Worm (Caenorhabditis elegans) whole organism, young adult: Measurements from ENCODE around the gene C23G10.5.

Experiments
- B0019.2 ChIP-seq: fragments of 200-800 bp; sonication (Bioruptor generic); conservative IDR thresholded peaks from 2 replicates; pipeline ENCODE4 v1.3.6; 2022; ENCODE audit warnings: missing genetic modification reagents, missing genetic modification characterization, missing compliant biosample characterization
- B0336.3 ChIP-seq: fragments of 200-800 bp; sonication (Bioruptor generic); IDR thresholded peaks from 2 replicates; pipeline ENCODE4 v1.3.6; 2022; ENCODE audit warnings: missing genetic modification characterization, missing compliant biosample characterization
- D2030.7 ChIP-seq: fragments of 200-800 bp; sonication (Bioruptor generic); IDR thresholded peaks from 2 replicates; pipeline ENCODE4 v1.3.6; 2022; ENCODE audit warnings: missing genetic modification reagents, missing genetic modification characterization, missing compliant biosample characterization
- F23B12.7 ChIP-seq: sonication (generic microtip); optimal IDR thresholded peaks from 2 replicates; lab custom pipeline; 2017; ENCODE audit warnings: missing genetic modification characterization, mild to moderate bottlenecking, missing compliant biosample characterization, antibody characterized with exemption, moderate library complexity; ENCODE audit not compliant: insufficient read depth
- F33H1.4 ChIP-seq: fragments of 200-800 bp; sonication (Bioruptor generic); IDR thresholded peaks from 2 replicates; pipeline ENCODE4 v1.3.6; 2022; ENCODE audit warnings: missing genetic modification reagents, missing genetic modification characterization, missing compliant biosample characterization
- F37B4.10 ChIP-seq: fragments of 200-800 bp; sonication (Bioruptor generic); IDR thresholded peaks from 2 replicates; pipeline ENCODE4 v1.3.6; 2022; ENCODE audit warnings: missing genetic modification characterization, missing compliant biosample characterization
- F52B5.7 ChIP-seq: sonication (generic microtip); optimal IDR thresholded peaks from 2 replicates; lab custom pipeline; 2016; ENCODE audit warnings: mild to moderate bottlenecking, missing genetic modification characterization, missing compliant biosample characterization
- F55B11.4 ChIP-seq: sonication (generic microtip); optimal IDR thresholded peaks from 2 replicates; lab custom pipeline; 2016; ENCODE audit warnings: missing compliant biosample characterization, missing genetic modification characterization, borderline replicate concordance; ENCODE audit not compliant: insufficient read depth
- F57C9.4 ChIP-seq: sonication (generic microtip); optimal IDR thresholded peaks from 2 replicates; lab custom pipeline; 2017; ENCODE audit warnings: mild to moderate bottlenecking, missing genetic modification characterization, missing compliant biosample characterization
- T07F8.4 ChIP-seq: sonication (generic microtip); optimal IDR thresholded peaks from 2 replicates; lab custom pipeline; 2016; ENCODE audit warnings: mild to moderate bottlenecking, missing genetic modification characterization, moderate library complexity, missing compliant biosample characterization
- Y53F4B.3 ChIP-seq: fragments of 200-800 bp; sonication (Bioruptor generic); IDR thresholded peaks from 2 replicates; pipeline ENCODE4 v1.3.6; 2022; ENCODE audit warnings: missing genetic modification reagents, missing genetic modification characterization, missing compliant biosample characterization
- aptf-3 ChIP-seq: fragments of 200-800 bp; sonication (Bioruptor generic); IDR thresholded peaks from 2 replicates; pipeline ENCODE4 v1.3.6; 2022; ENCODE audit warnings: missing genetic modification characterization, missing compliant biosample characterization
- atf-7 ChIP-seq: sonication (generic microtip); optimal IDR thresholded peaks from 2 replicates; lab custom pipeline; 2017; ENCODE audit warnings: mild to moderate bottlenecking, missing genetic modification characterization, missing compliant biosample characterization
- athp-1 ChIP-seq: sonication (generic microtip); optimal IDR thresholded peaks from 2 replicates; lab custom pipeline; 2017; ENCODE audit warnings: mild to moderate bottlenecking, missing genetic modification characterization, missing compliant biosample characterization
- cebp-1 ChIP-seq, 2 experiments: fragments of 200-800 bp in 1 of 2; sonication (Bioruptor generic) in 1 of 2; sonication (generic microtip) in 1 of 2; IDR thresholded peaks in 1 of 2; optimal IDR thresholded peaks in 1 of 2; 2 replicates each; pipeline versions ENCODE4 v1.3.6 to Lab custom; 2017 to 2022; ENCODE audit warnings: missing compliant biosample characterization in 2 of 2, missing genetic modification characterization in 2 of 2, mild to moderate bottlenecking in 1 of 2, missing genetic modification reagents in 1 of 2, moderate library complexity in 1 of 2
- cebp-2 ChIP-seq: fragments of 200-800 bp; sonication (Bioruptor generic); IDR thresholded peaks from 2 replicates; pipeline ENCODE4 v1.3.6; 2022; ENCODE audit warnings: missing genetic modification characterization, missing compliant biosample characterization
- ceh-100 ChIP-seq: fragments of 200-800 bp; sonication (Bioruptor generic); IDR thresholded peaks from 2 replicates; pipeline ENCODE4 v1.3.6; 2022; ENCODE audit warnings: missing genetic modification reagents, missing genetic modification characterization, missing compliant biosample characterization
- chd-7 ChIP-seq: sonication (generic microtip); optimal IDR thresholded peaks from 2 replicates; lab custom pipeline; 2016; ENCODE audit warnings: mild to moderate bottlenecking, missing genetic modification characterization, moderate library complexity, missing compliant biosample characterization
- egrh-3 ChIP-seq: fragments of 200-800 bp; sonication (Bioruptor generic); IDR thresholded peaks from 2 replicates; pipeline ENCODE4 v1.3.6; 2022; ENCODE audit warnings: missing genetic modification reagents, missing genetic modification characterization, missing compliant biosample characterization
- ekl-4 ChIP-seq: fragments of 200-800 bp; sonication (Bioruptor generic); IDR thresholded peaks from 2 replicates; pipeline ENCODE4 v1.3.6; 2022; ENCODE audit warnings: missing genetic modification reagents, missing genetic modification characterization, missing compliant biosample characterization
- ets-4 ChIP-seq: fragments of 200-800 bp; sonication (Bioruptor generic); optimal IDR thresholded peaks from 2 replicates; lab custom pipeline; 2018; ENCODE audit warnings: mild to moderate bottlenecking, missing genetic modification characterization, missing compliant biosample characterization
- fkh-3 ChIP-seq: sonication (generic microtip); optimal IDR thresholded peaks from 2 replicates; lab custom pipeline; 2016; ENCODE audit warnings: mild to moderate bottlenecking, missing genetic modification characterization, missing compliant biosample characterization
- gei-17 ChIP-seq: fragments of 200-800 bp; sonication (Bioruptor generic); optimal IDR thresholded peaks from 2 replicates; lab custom pipeline; 2018; ENCODE audit warnings: mild to moderate bottlenecking, missing genetic modification characterization, missing compliant biosample characterization
- lin-35 ChIP-seq, 3 experiments: fragments of 150-350 bp in 2 of 3; sonication (generic microtip) in 1 of 3; optimal IDR thresholded peaks; 2 replicates each; lab custom pipeline; 2014 to 2018; ENCODE audit warnings: missing biosample characterization in 3 of 3, missing genetic modification characterization in 3 of 3, missing genetic modification reagents in 3 of 3
- lin-54 ChIP-seq: fragments of 200-800 bp; sonication (Bioruptor generic); optimal IDR thresholded peaks from 2 replicates; lab custom pipeline; 2018; ENCODE audit warnings: mild to moderate bottlenecking, missing genetic modification characterization, missing compliant biosample characterization
- mcd-1 ChIP-seq: fragments of 200-800 bp; sonication (Bioruptor generic); IDR thresholded peaks from 2 replicates; pipeline ENCODE4 v1.3.6; 2022; ENCODE audit warnings: missing genetic modification reagents, missing genetic modification characterization, missing compliant biosample characterization
- pbrm-1 ChIP-seq: fragments of 200-800 bp; sonication (Bioruptor generic); IDR thresholded peaks from 2 replicates; pipeline ENCODE4 v1.3.6; 2022; ENCODE audit warnings: missing genetic modification reagents, missing genetic modification characterization, missing compliant biosample characterization
- repo-1 ChIP-seq: sonication (generic microtip); optimal IDR thresholded peaks from 2 replicates; lab custom pipeline; 2017; ENCODE audit warnings: mild to moderate bottlenecking, missing genetic modification characterization, missing compliant biosample characterization
- snpc-4 ChIP-seq, 5 experiments: fragments of 150-350 bp in 1 of 5; sonication (generic microtip) in 4 of 5; optimal IDR thresholded peaks; 2 replicates each; lab custom pipeline; 2014 to 2018; ENCODE audit warnings: missing genetic modification characterization in 5 of 5, missing biosample characterization in 3 of 5, antibody characterized with exemption in 2 of 5, mild to moderate bottlenecking in 2 of 5, missing compliant biosample characterization in 2 of 5, missing genotype in 2 of 5, moderate library complexity in 2 of 5, missing genetic modification reagents in 1 of 5
- tbp1 ChIP-seq: fragments of 200-800 bp; sonication (Bioruptor generic); optimal IDR thresholded peaks from 2 replicates; lab custom pipeline; 2018; ENCODE audit warnings: mild to moderate bottlenecking, missing genetic modification characterization, missing compliant biosample characterization
- tlf-1 ChIP-seq: fragments of 200-800 bp; sonication (Bioruptor generic); optimal IDR thresholded peaks from 2 replicates; lab custom pipeline; 2018; ENCODE audit warnings: mild to moderate bottlenecking, missing genetic modification characterization, missing compliant biosample characterization
- unc-130 ChIP-seq: sonication (generic microtip); optimal IDR thresholded peaks from 2 replicates; lab custom pipeline; 2016; ENCODE audit warnings: missing genetic modification reagents, missing genetic modification characterization, missing compliant biosample characterization
- xnd-1 ChIP-seq: sonication (generic microtip); optimal IDR thresholded peaks from 2 replicates; lab custom pipeline; 2016; ENCODE audit warnings: missing genotype, missing genetic modification reagents, missing genetic modification characterization, missing compliant biosample characterization
- ztf-25 ChIP-seq: fragments of 200-800 bp; sonication (Bioruptor generic); IDR thresholded peaks from 2 replicates; pipeline ENCODE4 v1.3.6; 2022; ENCODE audit warnings: missing genetic modification reagents, missing genetic modification characterization, missing compliant biosample characterization
- ztf-26 ChIP-seq: sonication (generic microtip); optimal IDR thresholded peaks from 2 replicates; lab custom pipeline; 2017; ENCODE audit warnings: missing genetic modification characterization, missing compliant biosample characterization
- ztf-3 ChIP-seq: fragments of 200-800 bp; sonication (Bioruptor generic); optimal IDR thresholded peaks from 2 replicates; lab custom pipeline; 2018; ENCODE audit warnings: mild to moderate bottlenecking, missing genetic modification characterization, missing compliant biosample characterization

C23G10.5 gene

DNA sequence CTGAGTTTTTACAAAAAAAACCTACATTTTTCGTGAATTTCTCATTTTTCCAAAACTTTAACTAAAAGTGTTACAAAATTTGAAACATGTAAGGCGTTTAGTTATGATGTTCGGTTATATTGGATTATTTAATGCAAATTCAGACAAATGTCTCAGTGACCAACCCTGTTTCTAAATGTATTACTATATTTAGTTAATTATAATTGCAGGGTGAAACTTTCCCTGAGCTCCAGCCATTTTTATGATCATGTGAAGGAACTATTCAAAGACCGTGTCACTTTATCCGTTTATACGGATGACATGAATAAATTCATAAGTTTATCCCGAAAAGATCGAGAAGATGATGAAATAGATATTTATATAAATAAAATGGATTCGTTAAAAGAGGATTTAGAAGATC, at the start of gene C23G10.5:
TSS of gene C23G10.5 (plus strand) at position 301 of the 400 bp plus-strand sequence.
- no peak for TF ChIP-seq fkh-3 (tag; lab: Kevin White, UChicago)
- TF ChIP-seq F57C9.4 (tag; lab: Kevin White, UChicago): no peak
- TF ChIP-seq atf-7 (tag; lab: Kevin White, UChicago): no peak
- no peak for TF ChIP-seq cebp-1 (GFP tag; IDR thresholded peaks at IDR 0.05; lab: Robert Waterston, UW)
- TF ChIP-seq cebp-1 (tag; optimal IDR thresholded peaks at IDR 0.05; lab: Kevin White, UChicago): no peak
- no peak for TF ChIP-seq chd-7 (tag; lab: Kevin White, UChicago)
- TF ChIP-seq T07F8.4: no peak
- no peak for TF ChIP-seq F52B5.7 (tag; lab: Kevin White, UChicago)
- TF ChIP-seq xnd-1: no peak
- no peak for TF ChIP-seq unc-130
- no peak for TF ChIP-seq tlf-1 (GFP tag; lab: Kevin White, UChicago)
- TF ChIP-seq B0336.3: no peak
- no peak for TF ChIP-seq ets-4 (GFP tag; lab: Kevin White, UChicago)
- TF ChIP-seq tbp1 (GFP tag; lab: Kevin White, UChicago): no peak
- no peak for TF ChIP-seq repo-1 (tag; lab: Kevin White, UChicago)
- no peak for TF ChIP-seq gei-17 (GFP tag; lab: Kevin White, UChicago)
- no peak for TF ChIP-seq D2030.7 (GFP tag; lab: Robert Waterston, UW)
- TF ChIP-seq F33H1.4: no peak
- no peak for TF ChIP-seq ceh-100
- TF ChIP-seq F55B11.4 (tag; lab: Kevin White, UChicago): no peak

- TF ChIP-seq B0019.2 (GFP tag; lab: Robert Waterston, UW) (0 out of 2 replicates have a peak, but pooled peaks have one; percentile 26), lin-35 (GFP tag; optimal IDR thresholded peaks at IDR 0.05; lab: Kevin White, UChicago) (no peak), aptf-3 (GFP tag; lab: Robert Waterston, UW) (no peak), snpc-4 (GFP tag; optimal IDR thresholded peaks at IDR 0.05; lab: Kevin White, UChicago) (no peak), snpc-4 (tag; optimal IDR thresholded peaks at IDR 0.05; lab: Kevin White, UChicago) (no peak), ztf-25 (GFP tag; lab: Robert Waterston, UW) (no peak), F23B12.7 (tag; lab: Kevin White, UChicago) (no peak), Y53F4B.3 (GFP tag; lab: Robert Waterston, UW) (no peak), fkh-3 (tag; lab: Kevin White, UChicago) (no peak), ceh-100 (no peak), F37B4.10 (GFP tag; lab: Robert Waterston, UW) (no peak), egrh-3 (GFP tag; lab: Robert Waterston, UW) (0 out of 2 replicates have a peak, but pooled peaks have one; percentile 14), tlf-1 (GFP tag; lab: Kevin White, UChicago) (no peak), pbrm-1 (GFP tag; lab: Robert Waterston, UW) (0 out of 2 replicates have a peak, but pooled peaks have one; percentile 39), ztf-3 (no peak), athp-1 (tag; lab: Kevin White, UChicago) (no peak), F57C9.4 (tag; lab: Kevin White, UChicago) (no peak), lin-54 (GFP tag; lab: Kevin White, UChicago) (no peak), mcd-1 (GFP tag; lab: Robert Waterston, UW) (0 out of 2 replicates have a peak, but pooled peaks have one; percentile 16), ekl-4 (GFP tag; lab: Robert Waterston, UW) (0 out of 2 replicates have a peak, but pooled peaks have one; percentile 30)
These were observed 49.4 kb upstream of the C23G10.5 start for ce11 chrIII:6141532-6141931.

DNA sequence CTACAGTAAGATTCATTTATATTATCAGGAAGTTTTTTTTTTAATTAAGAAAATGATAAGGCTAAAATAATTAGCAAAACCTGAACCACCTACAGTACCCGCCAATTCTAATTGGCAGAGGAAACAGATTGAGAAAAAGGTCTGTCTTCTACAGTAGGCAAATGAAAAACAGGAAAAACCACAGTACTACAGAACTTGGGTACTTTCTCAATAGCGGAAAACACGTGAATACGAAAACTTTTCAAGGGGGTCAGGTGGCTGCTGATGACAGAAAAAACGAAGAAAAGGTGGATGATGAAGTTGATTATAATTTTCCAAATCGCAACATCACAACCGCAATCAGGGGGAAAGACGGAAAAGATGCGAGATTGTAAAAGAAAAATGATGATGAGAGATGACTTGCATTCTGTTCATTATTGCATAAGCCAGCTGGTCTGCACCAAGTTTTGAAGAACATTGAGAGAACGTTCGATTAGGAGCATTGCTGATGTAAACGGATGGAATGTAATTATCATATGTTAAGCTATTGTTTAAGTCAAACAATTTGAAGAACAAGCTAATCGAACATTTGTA, 46.4 kb upstream of the C23G10.5 start:
- no peak for TF ChIP-seq cebp-2 (GFP tag; lab: Robert Waterston, UW)
- TF ChIP-seq ztf-26 (tag; lab: Kevin White, UChicago): peak; percentile 14
